Worm (Caenorhabditis elegans) whole organism, L3 larva: ENCODE results near the gene B0304.2.

Experiments used
- R02D3.7 ChIP-seq: fragments of 150-350 bp; optimal IDR thresholded peaks from 2 replicates; lab custom pipeline; 2014; ENCODE audit warnings: missing biosample characterization, missing genetic modification characterization
- ZK546.5 ChIP-seq: sonication (generic microtip); optimal IDR thresholded peaks from 2 replicates; lab custom pipeline; 2017; ENCODE audit warnings: missing biosample characterization, missing genetic modification characterization
- aly-2 ChIP-seq: fragments of 150-350 bp; optimal IDR thresholded peaks from 2 replicates; lab custom pipeline; 2014; ENCODE audit warnings: missing biosample characterization, missing genetic modification characterization
- ama-1 ChIP-seq: fragments of 150-350 bp; optimal IDR thresholded peaks from 2 replicates; lab custom pipeline; 2018
- ceh-16 ChIP-seq: sonication (generic microtip); optimal IDR thresholded peaks from 2 replicates; lab custom pipeline; 2017; ENCODE audit warnings: missing biosample characterization, missing genetic modification characterization
- ceh-28 ChIP-seq: fragments of 150-350 bp; optimal IDR thresholded peaks from 2 replicates; lab custom pipeline; 2014; ENCODE audit warnings: missing biosample characterization, missing genetic modification reagents, missing genetic modification characterization
- ceh-82 ChIP-seq: fragments of 150-350 bp; optimal IDR thresholded peaks from 2 replicates; lab custom pipeline; 2014; ENCODE audit warnings: missing biosample characterization, missing genetic modification characterization
- ceh-9 ChIP-seq: sonication (generic microtip); optimal IDR thresholded peaks from 2 replicates; lab custom pipeline; 2018; ENCODE audit warnings: missing biosample characterization, missing genetic modification characterization
- daf-12 ChIP-seq: fragments of 150-350 bp; optimal IDR thresholded peaks from 2 replicates; lab custom pipeline; 2014; ENCODE audit warnings: missing biosample characterization, missing genetic modification reagents, missing genetic modification characterization
- egl-5 ChIP-seq: fragments of 150-350 bp; optimal IDR thresholded peaks from 2 replicates; lab custom pipeline; 2017; ENCODE audit warnings: missing biosample characterization, missing genetic modification reagents, missing genetic modification characterization, inconsistent platforms
- elt-1 ChIP-seq: fragments of 150-350 bp; optimal IDR thresholded peaks from 2 replicates; lab custom pipeline; 2014; ENCODE audit warnings: missing biosample characterization, missing genetic modification characterization
- elt-2 ChIP-seq: sonication (generic microtip); optimal IDR thresholded peaks from 2 replicates; lab custom pipeline; 2016; ENCODE audit warnings: missing genetic modification reagents, mild to moderate bottlenecking, missing genetic modification characterization, missing compliant biosample characterization
- elt-3 ChIP-seq, 3 experiments: fragments of 150-350 bp in 1 of 3; sonication (generic microtip) in 2 of 3; optimal IDR thresholded peaks; 2 replicates in 2 of 3; 4 replicates in 1 of 3; lab custom pipeline; 2014 to 2017; ENCODE audit warnings: missing biosample characterization in 3 of 3, missing genetic modification characterization in 3 of 3
- fkh-10 ChIP-seq: sonication (generic microtip); optimal IDR thresholded peaks from 2 replicates; lab custom pipeline; 2017; ENCODE audit warnings: missing biosample characterization, missing genetic modification reagents, missing genetic modification characterization
- fkh-2 ChIP-seq: fragments of 150-350 bp; optimal IDR thresholded peaks from 2 replicates; lab custom pipeline; 2014; ENCODE audit warnings: missing biosample characterization, missing genetic modification reagents, missing genetic modification characterization
- fos-1 ChIP-seq: fragments of 150-350 bp; optimal IDR thresholded peaks from 2 replicates; lab custom pipeline; 2014; ENCODE audit warnings: missing biosample characterization, missing genetic modification characterization
- hmg-11 ChIP-seq: sonication (generic microtip); optimal IDR thresholded peaks from 2 replicates; lab custom pipeline; 2016; ENCODE audit warnings: missing genetic modification characterization, missing compliant biosample characterization
- jun-1 ChIP-seq: fragments of 150-350 bp; optimal IDR thresholded peaks from 2 replicates; lab custom pipeline; 2014; ENCODE audit warnings: missing biosample characterization, missing genetic modification reagents, missing genetic modification characterization
- lin-15B ChIP-seq: fragments of 150-350 bp; optimal IDR thresholded peaks from 2 replicates; lab custom pipeline; 2014; ENCODE audit warnings: missing biosample characterization, missing genetic modification characterization
- lin-39 ChIP-seq: fragments of 150-350 bp; optimal IDR thresholded peaks from 2 replicates; lab custom pipeline; 2018; ENCODE audit warnings: missing biosample characterization, missing genetic modification reagents, missing genetic modification characterization
- lsy-12 ChIP-seq: sonication (generic microtip); optimal IDR thresholded peaks from 2 replicates; lab custom pipeline; 2016; ENCODE audit warnings: mild to moderate bottlenecking, missing genetic modification characterization, missing compliant biosample characterization
- mdl-1 ChIP-seq: fragments of 150-350 bp; optimal IDR thresholded peaks from 2 replicates; lab custom pipeline; 2014; ENCODE audit warnings: missing biosample characterization, missing genetic modification characterization
- mml-1 ChIP-seq: fragments of 150-350 bp; sonication (generic microtip); optimal IDR thresholded peaks from 3 replicates; lab custom pipeline; 2014; ENCODE audit warnings: missing biosample characterization, missing genetic modification characterization
- nfya-1 ChIP-seq: sonication (generic microtip); optimal IDR thresholded peaks from 2 replicates; lab custom pipeline; 2017; ENCODE audit warnings: missing genetic modification characterization, mild to moderate bottlenecking, missing compliant biosample characterization, antibody characterized with exemption, moderate library complexity; ENCODE audit not compliant: insufficient read depth
- nhr-11 ChIP-seq: fragments of 150-350 bp; optimal IDR thresholded peaks from 2 replicates; lab custom pipeline; 2014; ENCODE audit warnings: missing biosample characterization, missing genetic modification characterization
- nhr-12 ChIP-seq: fragments of 150-350 bp; optimal IDR thresholded peaks from 2 replicates; lab custom pipeline; 2014; ENCODE audit warnings: missing biosample characterization, missing genetic modification characterization
- nhr-23 ChIP-seq: fragments of 150-350 bp; optimal IDR thresholded peaks from 2 replicates; lab custom pipeline; 2014; ENCODE audit warnings: missing biosample characterization, missing genetic modification reagents, missing genetic modification characterization
- nhr-237 ChIP-seq: fragments of 150-350 bp; optimal IDR thresholded peaks from 2 replicates; lab custom pipeline; 2014; ENCODE audit warnings: missing biosample characterization, missing genetic modification characterization
- nhr-28 ChIP-seq: fragments of 150-350 bp; optimal IDR thresholded peaks from 2 replicates; lab custom pipeline; 2014; ENCODE audit warnings: missing biosample characterization, missing genetic modification characterization
- nhr-67 ChIP-seq: fragments of 150-350 bp; optimal IDR thresholded peaks from 2 replicates; lab custom pipeline; 2014; ENCODE audit warnings: missing biosample characterization, missing genetic modification characterization
- nhr-76 ChIP-seq: fragments of 150-350 bp; sonication (generic microtip); optimal IDR thresholded peaks from 5 replicates; lab custom pipeline; 2014; ENCODE audit warnings: missing biosample characterization, missing genetic modification characterization
- nhr-77 ChIP-seq: fragments of 150-350 bp; optimal IDR thresholded peaks from 2 replicates; lab custom pipeline; 2014; ENCODE audit warnings: missing biosample characterization, missing genetic modification characterization
- pha-4 ChIP-seq: fragments of 150-350 bp; optimal IDR thresholded peaks from 2 replicates; lab custom pipeline; 2014; ENCODE audit warnings: missing biosample characterization, missing genetic modification reagents, missing genetic modification characterization
- pqm-1 ChIP-seq: fragments of 150-350 bp; optimal IDR thresholded peaks from 2 replicates; lab custom pipeline; 2017; ENCODE audit warnings: missing biosample characterization, missing genetic modification characterization, inconsistent platforms
- sea-2 ChIP-seq: fragments of 150-350 bp; sonication (generic microtip); optimal IDR thresholded peaks from 4 replicates; lab custom pipeline; 2014; ENCODE audit warnings: missing biosample characterization, missing genetic modification reagents, missing genetic modification characterization
- snpc-4 ChIP-seq: fragments of 150-350 bp; optimal IDR thresholded peaks from 2 replicates; lab custom pipeline; 2014; ENCODE audit warnings: missing biosample characterization, missing genetic modification characterization
- tbx-2 ChIP-seq: sonication (generic microtip); optimal IDR thresholded peaks from 2 replicates; lab custom pipeline; 2016; ENCODE audit warnings: mild to moderate bottlenecking, missing genetic modification characterization, missing compliant biosample characterization
- unc-62 ChIP-seq: fragments of 150-350 bp; sonication (generic microtip); optimal IDR thresholded peaks from 4 replicates; lab custom pipeline; 2014; ENCODE audit warnings: missing biosample characterization, missing genetic modification reagents, missing genetic modification characterization
- ztf-11 ChIP-seq: fragments of 150-350 bp; optimal IDR thresholded peaks from 2 replicates; lab custom pipeline; 2014; ENCODE audit warnings: missing biosample characterization, missing genetic modification characterization

Gene B0304.2

DNA sequence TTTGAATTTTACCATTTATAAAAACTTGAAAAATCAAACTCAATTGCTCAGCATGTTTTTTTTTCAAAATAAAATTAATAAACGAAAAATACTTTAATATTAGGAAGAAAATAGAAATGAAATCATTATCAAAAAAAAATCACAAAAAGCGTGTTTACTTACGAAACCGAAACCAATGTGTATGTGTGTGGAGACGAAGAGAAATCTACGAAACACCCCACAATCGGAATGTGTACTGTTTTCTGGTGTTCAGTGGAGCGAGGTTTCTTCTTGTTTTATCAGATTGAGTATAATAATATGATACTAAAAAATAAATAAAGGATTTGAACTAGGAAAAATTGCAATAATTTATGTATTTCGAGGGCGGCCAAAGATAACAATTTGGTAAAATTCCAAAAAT lies 15.8 kb upstream of the B0304.2 start:
- TF ChIP-seq pha-4 (tag; lab: Kevin White, UChicago) (peak; percentile 94), R02D3.7 (no peak), elt-2 (peak; percentile 60), pqm-1 (tag; lab: Kevin White, UChicago) (peak; percentile 63), nfya-1 (tag; lab: Kevin White, UChicago) (peak; percentile 12)
- TF ChIP-seq, all 47 proteins: peak for 4

DNA sequence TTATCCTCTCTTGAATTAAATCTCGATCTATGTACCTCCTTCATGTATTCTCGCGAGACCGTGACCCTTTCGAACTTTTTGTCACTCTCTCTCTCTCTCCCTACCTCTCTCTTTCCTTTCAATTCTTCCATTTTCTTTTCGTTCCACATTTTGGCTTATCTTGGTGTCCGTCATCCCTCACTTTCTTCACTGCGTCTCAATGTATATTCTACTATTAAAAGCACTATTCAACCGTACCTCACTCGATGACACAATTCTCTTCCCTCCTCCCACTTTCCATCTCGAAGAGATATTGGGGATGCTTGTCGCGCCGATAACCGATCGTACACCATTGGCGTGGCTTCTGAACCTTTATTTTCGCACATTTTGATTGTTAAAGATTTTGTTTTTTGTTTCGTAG lies 12.7 kb upstream of the B0304.2 start:
- no peak for TF ChIP-seq snpc-4 (tag; lab: Kevin White, UChicago)
- no peak for TF ChIP-seq elt-3 (tag; optimal IDR thresholded peaks at IDR 0.05; lab: Kevin White, UChicago)
- no peak for TF ChIP-seq elt-2
- TF ChIP-seq R02D3.7, result no peak
- TF ChIP-seq fkh-2 (tag; lab: Kevin White, UChicago), result no peak
- no peak for TF ChIP-seq aly-2
- peak; percentile 7 for TF ChIP-seq nhr-23
- no peak for TF ChIP-seq lin-15B (tag; lab: Kevin White, UChicago)
- no peak for TF ChIP-seq ceh-82 (tag; lab: Kevin White, UChicago)

DNA sequence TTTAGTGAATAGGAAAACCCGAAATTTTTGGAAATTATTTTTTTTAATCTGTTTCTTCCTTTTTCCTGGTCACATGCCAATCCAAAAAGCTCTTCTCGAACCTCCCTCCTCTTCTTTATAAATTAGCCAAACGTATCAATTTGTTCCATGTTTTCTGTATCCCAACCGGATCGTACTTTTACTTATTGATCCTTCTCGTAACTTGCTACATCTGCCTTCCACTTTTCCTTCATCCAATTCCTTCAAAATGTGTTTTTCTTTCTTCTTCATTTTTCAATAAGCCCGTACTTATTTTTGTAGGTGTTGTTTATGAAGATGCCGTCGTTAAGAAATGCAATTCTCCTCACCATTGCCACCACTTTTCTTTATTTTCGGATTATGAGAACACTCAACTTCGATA lies 11.5 kb upstream of the B0304.2 start, which contains the start of gene cyp-23A1:
Gene cyp-23A1, plus strand, starts transcription at position 301 of the 400 bp plus-strand sequence.
- TF ChIP-seq nhr-67 (tag; lab: Kevin White, UChicago) (no peak), fos-1 (tag; lab: Kevin White, UChicago) (no peak), ztf-11 (no peak), nfya-1 (tag; lab: Kevin White, UChicago) (no peak), R02D3.7 (no peak), lin-39 (tag; lab: Kevin White, UChicago) (no peak), elt-1 (tag; lab: Kevin White, UChicago) (no peak), nhr-11 (tag; lab: Kevin White, UChicago) (no peak), hmg-11 (tag; lab: Kevin White, UChicago) (no peak), fkh-10 (GFP tag; lab: Kevin White, UChicago) (no peak)
- TF ChIP-seq, all 47 proteins: peak for 0

DNA sequence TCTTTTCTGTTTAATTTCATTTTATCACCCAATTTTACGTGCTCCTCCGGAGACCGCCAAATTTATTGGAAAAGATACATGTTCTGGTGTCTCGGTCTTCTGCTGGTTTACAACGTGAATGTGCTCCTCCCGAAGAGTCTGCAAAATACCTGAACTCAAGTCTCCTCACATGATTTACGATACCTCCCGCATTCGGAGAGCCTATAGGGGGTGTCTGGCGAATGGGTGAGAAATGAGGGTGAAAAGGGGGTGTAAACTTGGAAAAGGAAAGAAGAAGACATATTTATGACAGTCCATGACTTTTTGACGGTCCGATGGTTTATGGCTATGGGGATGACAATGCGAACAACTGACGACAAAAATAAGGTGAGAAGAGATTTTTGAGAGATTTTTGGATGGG lies 7.1 kb upstream of the B0304.2 start:
- TF ChIP-seq nhr-28 (tag; lab: Kevin White, UChicago) (no peak), ztf-11 (no peak), pha-4 (tag; lab: Kevin White, UChicago) (no peak), pqm-1 (tag; lab: Kevin White, UChicago) (no peak), lsy-12 (no peak), fos-1 (tag; lab: Kevin White, UChicago) (no peak), fkh-2 (tag; lab: Kevin White, UChicago) (no peak), nhr-11 (tag; lab: Kevin White, UChicago) (no peak), snpc-4 (tag; lab: Kevin White, UChicago) (no peak), tbx-2 (tag; lab: Kevin White, UChicago) (no peak), nhr-76 (tag; lab: Kevin White, UChicago) (no peak), R02D3.7 (no peak), daf-12 (tag; lab: Kevin White, UChicago) (no peak), unc-62 (GFP tag; lab: Kevin White, UChicago) (no peak), ceh-9 (tag; lab: Kevin White, UChicago) (no peak), ceh-16 (tag; lab: Kevin White, UChicago) (no peak)

DNA sequence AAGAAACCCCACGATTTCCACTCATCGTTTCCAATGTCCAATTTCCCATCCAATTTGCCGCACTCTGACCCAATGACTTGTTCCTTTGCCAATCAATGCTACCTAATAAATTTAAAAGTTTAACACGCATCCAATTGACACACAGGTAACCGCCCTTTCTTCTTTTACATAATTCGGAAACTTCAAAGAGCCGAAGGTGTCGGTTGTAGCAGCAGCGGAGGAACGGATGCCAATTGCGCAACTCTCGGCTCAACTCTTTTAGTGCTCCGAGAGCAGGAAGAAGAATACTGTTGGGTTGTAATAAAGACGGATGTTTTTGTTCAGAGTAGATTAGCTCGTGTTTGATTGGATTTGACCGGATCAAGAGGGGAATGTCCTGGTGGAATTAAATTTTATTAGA lies 6.2 kb upstream of the B0304.2 start:
- TF ChIP-seq fkh-10 (GFP tag; lab: Kevin White, UChicago), result no peak
- TF ChIP-seq nhr-28 (tag; lab: Kevin White, UChicago), result no peak
- TF ChIP-seq mml-1 (tag; lab: Kevin White, UChicago), result no peak
- TF ChIP-seq nhr-12, result no peak
- no peak for TF ChIP-seq daf-12 (tag; lab: Kevin White, UChicago)
- no peak for TF ChIP-seq ZK546.5 (tag; lab: Kevin White, UChicago)
- TF ChIP-seq elt-1 (tag; lab: Kevin White, UChicago), result no peak
- TF ChIP-seq egl-5 (tag; lab: Kevin White, UChicago), result no peak
- TF ChIP-seq snpc-4 (tag; lab: Kevin White, UChicago), result no peak
- TF ChIP-seq jun-1 (tag; lab: Kevin White, UChicago), result no peak
- TF ChIP-seq pqm-1 (tag; lab: Kevin White, UChicago), result no peak
- no peak for TF ChIP-seq nfya-1 (tag; lab: Kevin White, UChicago)
- no peak for TF ChIP-seq pha-4 (tag; lab: Kevin White, UChicago)
- no peak for TF ChIP-seq nhr-237 (tag; lab: Kevin White, UChicago)
- no peak for TF ChIP-seq sea-2
- TF ChIP-seq ceh-28, result no peak
- no peak for TF ChIP-seq nhr-77 (tag; lab: Kevin White, UChicago)
- no peak for TF ChIP-seq nhr-11 (tag; lab: Kevin White, UChicago)
- no peak for TF ChIP-seq ama-1 (lab: Kevin White, UChicago)
- no peak for TF ChIP-seq mdl-1
